Fruit fly (Drosophila melanogaster): ENCODE results near the gene eEF1gamma.

The eEF1gamma gene

DNA sequence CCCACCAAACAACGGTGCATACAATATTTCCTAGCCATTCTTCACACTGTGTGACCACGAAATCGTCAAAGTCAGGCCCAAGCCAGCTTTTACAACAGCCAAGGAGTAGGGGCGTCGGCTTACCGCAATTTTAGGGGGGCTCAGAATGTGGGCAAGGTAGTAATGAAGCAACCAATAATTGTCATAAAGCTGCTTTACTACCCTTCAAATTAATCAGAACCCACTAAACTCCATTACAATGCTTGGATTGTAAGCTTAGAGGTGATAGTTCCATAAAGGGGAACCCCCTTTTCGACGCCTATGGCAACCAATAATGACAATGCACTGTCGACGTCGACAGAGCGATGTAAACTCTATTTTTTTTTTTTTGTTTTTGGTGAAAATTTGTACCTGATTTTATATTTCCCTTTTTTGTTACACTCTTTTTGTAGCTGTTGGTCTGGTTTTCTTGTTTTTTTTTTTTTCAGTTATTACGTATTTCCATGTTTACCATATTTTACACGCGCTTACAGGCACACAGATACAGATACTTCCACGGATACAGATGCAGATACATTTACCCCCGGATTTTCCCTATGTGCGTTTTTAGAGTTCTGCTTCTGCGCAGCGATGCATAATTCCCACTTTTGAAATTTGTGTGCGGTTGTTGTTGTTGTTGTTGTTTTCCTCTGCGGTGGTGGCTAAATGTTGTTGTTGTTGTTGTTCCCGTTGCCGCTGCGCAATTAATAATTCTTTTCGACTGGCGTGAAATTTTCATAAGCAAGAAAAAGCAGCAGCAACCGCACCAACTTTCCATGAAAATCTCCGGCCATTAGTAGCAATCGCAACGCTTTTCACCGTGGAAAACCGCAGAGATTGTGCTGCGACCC, 15.1 kb upstream of the eEF1gamma start (continued):
- peak; percentile 49; the same call in 1 of the 2 replicates for TF ChIP-seq gt (GFP tag; IDR thresholded peaks at IDR 0.05)
- no peak for TF ChIP-seq ftz-f1 (GFP tag; optimal IDR thresholded peaks at IDR 0.05)
- TF ChIP-seq Opbp (GFP tag; IDR thresholded peaks at IDR 0.05; ENCODE audit: partially characterized antibody), result no peak
- no peak for TF ChIP-seq h (optimal IDR thresholded peaks at IDR 0.05)
- peak; percentile 24 for TF ChIP-seq CG10565 (GFP tag; optimal IDR thresholded peaks at IDR 0.05)
- TF ChIP-seq Hmr (GFP tag; optimal IDR thresholded peaks at IDR 0.05), result peak; percentile 16
- peak; percentile 66 for TF ChIP-seq CG6272 (GFP tag; IDR thresholded peaks at IDR 0.05)
- TF ChIP-seq CG34422 (GFP tag; IDR thresholded peaks at IDR 0.05), result peak; percentile 81
- TF ChIP-seq slp2 (GFP tag; optimal IDR thresholded peaks at IDR 0.05), result peak; percentile 55
- TF ChIP-seq btn (GFP tag; optimal IDR thresholded peaks at IDR 0.05), result peak; percentile 69
- TF ChIP-seq gfzf (GFP tag; optimal IDR thresholded peaks at IDR 0.05), result no peak
- TF ChIP-seq Side (GFP tag; optimal IDR thresholded peaks at IDR 0.05), result peak; percentile 71
- TF ChIP-seq HmgZ (tag; optimal IDR thresholded peaks at IDR 0.05), result peak; percentile 48
- peak; percentile 27; the same call in 1 of the 2 replicates for TF ChIP-seq Oaz (GFP tag; IDR thresholded peaks at IDR 0.05)
- TF ChIP-seq z (GFP tag; IDR thresholded peaks at IDR 0.05), result no peak
- peak; percentile 88 for TF ChIP-seq dmrt99B (tag; optimal IDR thresholded peaks at IDR 0.05)
- peak; percentile 71 to 75 for TF ChIP-seq Pdp1 (GFP tag; optimal IDR thresholded peaks at IDR 0.05)
- peak; percentile 85 for TF ChIP-seq CG17359 (tag; optimal IDR thresholded peaks at IDR 0.05)
- peak; percentile 44; the same call in 1 of the 2 replicates for TF ChIP-seq seq (GFP tag; IDR thresholded peaks at IDR 0.05)
- TF ChIP-seq exex (tag; optimal IDR thresholded peaks at IDR 0.05), result no peak
- peak; percentile 52; the same call in 1 of the 2 replicates for TF ChIP-seq CG5953 (GFP tag; IDR thresholded peaks at IDR 0.05)
- TF ChIP-seq pho (GFP tag; optimal IDR thresholded peaks at IDR 0.05), result peak; percentile 9
- TF ChIP-seq pzg (GFP tag; optimal IDR thresholded peaks at IDR 0.05), result no peak
- no peak for TF ChIP-seq mirr (GFP tag; optimal IDR thresholded peaks at IDR 0.05)
- TF ChIP-seq Bteb2 (GFP tag; optimal IDR thresholded peaks at IDR 0.05), result peak; percentile 52
- peak; percentile 76 for TF ChIP-seq CG12071 (GFP tag; optimal IDR thresholded peaks at IDR 0.05)
- peak; percentile 70 for TF ChIP-seq CG8944 (GFP tag; optimal IDR thresholded peaks at IDR 0.05)
- TF ChIP-seq chif (GFP tag; optimal IDR thresholded peaks at IDR 0.05), result peak; percentile 52 to 76
- peak; percentile 19 for TF ChIP-seq CG13624 (GFP tag; optimal IDR thresholded peaks at IDR 0.05)
- TF ChIP-seq Dad (GFP tag; optimal IDR thresholded peaks at IDR 0.05), result peak; percentile 33
- TF ChIP-seq CG10543 (GFP tag; optimal IDR thresholded peaks at IDR 0.05), result no peak
- TF ChIP-seq eve (GFP tag; optimal IDR thresholded peaks at IDR 0.05), result peak in 1 of 2 experiments; percentile 94
- TF ChIP-seq pan (optimal IDR thresholded peaks at IDR 0.05), result no peak
- TF ChIP-seq pan (GFP tag; optimal IDR thresholded peaks at IDR 0.05 in 1 of 2, IDR thresholded peaks at IDR 0.05 in 1 of 2), result peak in 1 of 2 experiments; percentile 71
- TF ChIP-seq CG3847 (GFP tag; IDR thresholded peaks at IDR 0.05), result peak; percentile 65
- peak; percentile 78 for TF ChIP-seq az2 (GFP tag; optimal IDR thresholded peaks at IDR 0.05)
- no peak for TF ChIP-seq CG42726 (GFP tag; IDR thresholded peaks at IDR 0.05; ENCODE audit: partially characterized antibody)
- peak in 1 of 2 experiments; percentile 22 for TF ChIP-seq crp (GFP tag; optimal IDR thresholded peaks at IDR 0.05)
- no peak for TF ChIP-seq Poxn (GFP tag; IDR thresholded peaks at IDR 0.05)
- peak; percentile 14 to 90 for TF ChIP-seq bsh (GFP tag; optimal IDR thresholded peaks at IDR 0.05)
- no peak for TF ChIP-seq GATAe (GFP tag; conservative IDR thresholded peaks at IDR 0.05)
- peak; percentile 72 for TF ChIP-seq CG7556 (GFP tag; optimal IDR thresholded peaks at IDR 0.05)
- TF ChIP-seq p53 (GFP tag; optimal IDR thresholded peaks at IDR 0.05), result no peak
- no peak for TF ChIP-seq CG13287 (GFP tag; IDR thresholded peaks at IDR 0.05; ENCODE audit: partially characterized antibody)
- peak; percentile 72 for TF ChIP-seq CG30403 (GFP tag; optimal IDR thresholded peaks at IDR 0.05)
- peak; percentile 74 for TF ChIP-seq bcd (GFP tag; optimal IDR thresholded peaks at IDR 0.05)
- peak; percentile 74 for TF ChIP-seq jumu (GFP tag; optimal IDR thresholded peaks at IDR 0.05)
- 0 out of 2 replicates have a peak, but pooled peaks have one; percentile 22 for TF ChIP-seq gsb (GFP tag; IDR thresholded peaks at IDR 0.05)
- peak; percentile 76 for TF ChIP-seq lab (GFP tag; optimal IDR thresholded peaks at IDR 0.05)

Measured in whole organism, embryonic.